Worm (Caenorhabditis elegans) whole organism, L4 larva: ENCODE data around the gene prp-38.

Source experiments
- F49E8.2 ChIP-seq: sonication (generic microtip); optimal IDR thresholded peaks from 2 replicates; lab custom pipeline; 2016; ENCODE audit warnings: missing compliant biosample characterization, mild to moderate bottlenecking, missing genetic modification characterization, borderline replicate concordance
- Y48G9A.11 ChIP-seq: fragments of 200-800 bp; sonication (Bioruptor generic); IDR thresholded peaks from 2 replicates; pipeline ENCODE4 v1.3.6; 2022; ENCODE audit warnings: missing genetic modification reagents, missing genetic modification characterization, missing compliant biosample characterization
- Y75B8A.6 ChIP-seq: fragments of 200-800 bp; sonication (Bioruptor generic); IDR thresholded peaks from 2 replicates; pipeline ENCODE4 v1.3.6; 2022; ENCODE audit warnings: missing genetic modification reagents, missing genetic modification characterization, missing compliant biosample characterization
- ama-1 ChIP-seq: fragments of 150-350 bp; optimal IDR thresholded peaks from 2 replicates; lab custom pipeline; 2014; ENCODE audit warnings: inconsistent platforms, mixed read lengths
- ceh-32 ChIP-seq: sonication (generic microtip); optimal IDR thresholded peaks from 2 replicates; lab custom pipeline; 2016; ENCODE audit warnings: mild to moderate bottlenecking, missing genetic modification characterization, missing compliant biosample characterization; ENCODE audit not compliant: poor library complexity
- daf-12 ChIP-seq: fragments of 150-350 bp; optimal IDR thresholded peaks from 2 replicates; lab custom pipeline; 2014; ENCODE audit warnings: missing biosample characterization, missing genetic modification reagents, missing genetic modification characterization
- gei-8 ChIP-seq: fragments of 200-800 bp; sonication (Bioruptor generic); optimal IDR thresholded peaks from 2 replicates; lab custom pipeline; 2018; ENCODE audit warnings: mild to moderate bottlenecking, missing genetic modification characterization, missing compliant biosample characterization
- lin-13 ChIP-seq: fragments of 150-350 bp; optimal IDR thresholded peaks from 2 replicates; lab custom pipeline; 2014; ENCODE audit warnings: missing biosample characterization, missing genetic modification reagents, missing genetic modification characterization
- mdl-1 ChIP-seq, 2 experiments: fragments of 150-350 bp in 1 of 2; sonication (generic microtip) in 1 of 2; optimal IDR thresholded peaks; 2 replicates each; lab custom pipeline; 2014 to 2017; ENCODE audit warnings: missing biosample characterization in 2 of 2, missing genetic modification characterization in 2 of 2
- snpc-4 ChIP-seq: fragments of 150-350 bp; optimal IDR thresholded peaks from 2 replicates; lab custom pipeline; 2014; ENCODE audit warnings: missing biosample characterization, missing genetic modification characterization
- unc-39 ChIP-seq: sonication (generic microtip); optimal IDR thresholded peaks from 2 replicates; lab custom pipeline; 2017; ENCODE audit warnings: missing biosample characterization, missing genetic modification characterization
- unc-62 ChIP-seq, 3 experiments: fragments of 150-350 bp in 1 of 3; sonication (generic microtip); optimal IDR thresholded peaks in 2 of 3; peaks in 1 of 3; 1 replicate in 1 of 3; 2 replicates in 2 of 3; lab custom pipeline; 2014 to 2017; ENCODE audit warnings: missing biosample characterization in 3 of 3, missing genetic modification characterization in 3 of 3, missing genetic modification reagents in 3 of 3, missing genotype in 1 of 3
- ztf-7 ChIP-seq: fragments of 150-350 bp; optimal IDR thresholded peaks from 2 replicates; lab custom pipeline; 2014; ENCODE audit warnings: missing biosample characterization, missing genetic modification characterization

DNA sequence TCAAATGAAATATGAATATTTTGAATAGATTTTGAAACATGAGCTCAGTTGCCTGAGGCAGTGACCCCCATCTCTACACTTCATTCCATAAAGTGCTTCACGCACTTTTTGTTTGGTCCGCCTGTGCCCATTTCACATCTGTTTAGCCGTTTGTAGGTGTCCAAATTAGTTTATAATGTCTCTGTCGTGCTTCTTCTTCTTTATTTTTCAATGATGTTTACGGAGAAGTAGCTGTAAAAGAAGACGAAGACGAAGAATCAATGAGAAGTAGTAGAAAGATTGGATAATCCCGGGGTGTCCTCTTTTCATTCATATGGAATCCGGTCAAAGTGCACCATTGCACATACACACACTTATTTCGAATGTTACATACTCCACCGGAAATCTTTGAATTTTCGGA lies 33.6 kb upstream of the prp-38 start:
- TF ChIP-seq Y48G9A.11 (GFP tag; lab: Robert Waterston, UW) (no peak), unc-39 (tag; lab: Kevin White, UChicago) (no peak), mdl-1 (tag; optimal IDR thresholded peaks at IDR 0.05; lab: Kevin White, UChicago) (no peak), daf-12 (no peak), ztf-7 (tag; lab: Kevin White, UChicago) (no peak), gei-8 (no peak), ceh-32 (no peak), lin-13 (no peak), unc-62 (GFP tag; optimal IDR thresholded peaks at IDR 0.05 in 1 of 2; lab: Kevin White, UChicago) (peak in 1 of 2 experiments; percentile 35), unc-62 (tag; optimal IDR thresholded peaks at IDR 0.05; lab: Kevin White, UChicago) (no peak), ama-1 (lab: Kevin White, UChicago) (no peak), snpc-4 (no peak), F49E8.2 (tag; lab: Kevin White, UChicago) (no peak), Y75B8A.6 (GFP tag; lab: Robert Waterston, UW) (no peak)
